Fruit fly (Drosophila melanogaster): ENCODE measurements around the gene CG14325.

Gene CG14325

DNA sequence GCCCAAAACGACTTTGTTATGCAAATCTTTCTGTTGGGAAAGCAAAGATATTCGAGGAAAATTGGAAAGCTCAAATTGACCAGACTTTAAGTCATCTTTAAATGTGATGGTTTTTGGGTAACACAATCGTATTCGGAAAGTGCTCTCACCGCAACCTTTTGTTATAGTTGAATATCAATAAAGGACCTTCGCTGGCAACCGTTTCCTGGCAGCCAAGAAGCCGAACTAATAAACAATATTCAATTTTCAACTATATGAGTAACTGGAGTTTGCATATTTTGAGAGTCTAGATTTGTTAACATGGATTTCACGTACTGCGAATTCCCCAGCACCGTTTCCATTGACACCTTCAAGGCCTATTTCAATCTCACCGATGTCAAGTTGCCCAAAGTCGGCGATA, at the start of gene CG14325:
Gene CG14325 (plus strand): TSS at position 301 of the 400 bp plus-strand sequence.
- TF ChIP-seq h (optimal IDR thresholded peaks at IDR 0.05) (no peak), psq (optimal IDR thresholded peaks at IDR 0.05) (no peak), Myc (optimal IDR thresholded peaks at IDR 0.05) (no peak), Sin3A (optimal IDR thresholded peaks at IDR 0.05) (no peak), ttk (optimal IDR thresholded peaks at IDR 0.05) (no peak), insv (optimal IDR thresholded peaks at IDR 0.05) (no peak)

- TF ChIP-seq insv (optimal IDR thresholded peaks at IDR 0.05) (no peak), ttk (optimal IDR thresholded peaks at IDR 0.05) (no peak), h (optimal IDR thresholded peaks at IDR 0.05) (no peak)
Measured at dm6 chr3R:17583658-17584460, 43.1 kb upstream of the CG14325 start.

dm6 chr3R:17588805-17589204, 38.1 kb upstream of the CG14325 start:
- TF ChIP-seq ttk (optimal IDR thresholded peaks at IDR 0.05) = no peak
- TF ChIP-seq Myc (optimal IDR thresholded peaks at IDR 0.05) = no peak
- no peak for TF ChIP-seq psq (optimal IDR thresholded peaks at IDR 0.05)
- no peak for TF ChIP-seq insv (optimal IDR thresholded peaks at IDR 0.05)

- TF ChIP-seq ttk (optimal IDR thresholded peaks at IDR 0.05) (no peak), Sin3A (optimal IDR thresholded peaks at IDR 0.05) (no peak), Myc (optimal IDR thresholded peaks at IDR 0.05) (no peak), psq (optimal IDR thresholded peaks at IDR 0.05) (no peak), insv (optimal IDR thresholded peaks at IDR 0.05) (no peak), h (optimal IDR thresholded peaks at IDR 0.05) (no peak)
Measured at dm6 chr3R:17591831-17592230, 35.1 kb upstream of the CG14325 start.

DNA sequence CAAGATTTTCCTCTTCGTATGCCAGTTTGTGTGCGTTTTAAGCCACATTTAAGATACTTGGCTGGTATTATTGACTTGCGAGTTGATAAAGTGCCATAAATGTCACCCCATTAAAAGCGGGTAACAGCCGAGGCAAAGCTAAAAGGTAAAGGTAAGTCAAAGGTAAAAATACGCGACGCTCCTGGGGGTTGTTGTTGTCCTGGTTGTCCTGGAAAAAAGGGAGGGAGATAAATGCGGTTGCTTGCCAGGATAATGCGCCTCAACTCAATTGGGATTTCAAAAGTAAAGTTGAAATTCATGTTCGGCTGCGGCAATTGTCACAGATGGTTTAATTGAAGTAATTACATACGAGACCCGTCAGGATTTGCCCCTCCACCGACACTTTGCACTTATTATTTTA, 33.5 kb upstream of the CG14325 start:
- TF ChIP-seq ttk (optimal IDR thresholded peaks at IDR 0.05) (no peak), Sin3A (optimal IDR thresholded peaks at IDR 0.05) (no peak), Myc (optimal IDR thresholded peaks at IDR 0.05) (no peak), psq (optimal IDR thresholded peaks at IDR 0.05) (no peak), insv (optimal IDR thresholded peaks at IDR 0.05) (no peak)

DNA sequence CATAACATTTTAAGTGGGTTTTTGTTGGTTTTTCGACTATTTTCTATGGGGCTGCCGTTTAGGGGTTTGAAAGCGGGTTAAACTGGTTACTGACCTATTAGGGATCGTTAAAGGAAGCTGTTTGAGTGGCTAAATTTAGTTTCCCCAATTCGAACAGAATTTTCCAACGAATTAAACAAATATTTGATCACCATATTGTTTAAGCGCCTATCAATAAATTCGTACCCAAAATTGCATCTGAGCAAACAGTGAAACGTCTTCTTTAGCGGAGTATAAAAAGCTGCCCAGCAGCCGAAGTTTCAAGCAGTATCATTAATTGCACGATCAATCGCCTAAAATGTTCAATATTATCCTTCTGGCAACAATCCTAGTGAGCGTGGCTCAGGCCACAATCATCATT, 32.8 kb upstream of the CG14325 start, which contains the start of gene Sgs5bis:
Gene Sgs5bis (plus strand): TSS at position 301 of the 400 bp plus-strand sequence.
- no peak for TF ChIP-seq ttk (optimal IDR thresholded peaks at IDR 0.05)
- no peak for TF ChIP-seq Sin3A (optimal IDR thresholded peaks at IDR 0.05)
- no peak for TF ChIP-seq Myc (optimal IDR thresholded peaks at IDR 0.05)
- no peak for TF ChIP-seq psq (optimal IDR thresholded peaks at IDR 0.05)
- no peak for TF ChIP-seq insv (optimal IDR thresholded peaks at IDR 0.05)
- no peak for TF ChIP-seq h (optimal IDR thresholded peaks at IDR 0.05)

DNA sequence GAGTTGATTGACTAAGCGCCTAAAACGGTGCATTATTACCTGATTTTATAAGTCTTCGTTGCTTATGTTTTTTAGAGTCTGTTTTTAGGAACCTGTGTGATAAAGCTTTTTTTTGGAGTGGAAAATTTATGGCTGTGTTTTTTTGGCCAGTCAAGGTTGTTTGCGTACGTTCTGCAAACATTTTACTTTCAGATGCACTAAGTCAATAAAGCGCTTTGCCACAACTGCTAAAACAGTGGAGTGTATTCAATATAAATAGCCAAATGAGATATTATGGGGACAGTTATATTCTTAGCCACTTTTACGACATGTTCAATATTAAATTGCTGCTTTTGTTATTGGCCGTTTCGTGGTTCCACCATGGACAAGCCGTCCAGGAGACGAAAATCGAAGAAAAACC, 31.8 kb upstream of the CG14325 start, which contains the start of gene Sgs5:
Gene Sgs5 (plus strand): TSS at position 279 of the 400 bp plus-strand sequence.
- TF ChIP-seq h (optimal IDR thresholded peaks at IDR 0.05) (no peak), Sin3A (optimal IDR thresholded peaks at IDR 0.05) (no peak), Myc (optimal IDR thresholded peaks at IDR 0.05) (no peak), insv (optimal IDR thresholded peaks at IDR 0.05) (no peak), psq (optimal IDR thresholded peaks at IDR 0.05) (no peak), ttk (optimal IDR thresholded peaks at IDR 0.05) (no peak)

dm6 chr3R:17596236-17596635, 30.7 kb upstream of the CG14325 start, which contains the start of gene CG7606:
TSS of gene CG7606 (plus strand) at chr3R:17596536.
- TF ChIP-seq Sin3A (optimal IDR thresholded peaks at IDR 0.05) (no peak), ttk (optimal IDR thresholded peaks at IDR 0.05) (no peak), Myc (optimal IDR thresholded peaks at IDR 0.05) (no peak), insv (optimal IDR thresholded peaks at IDR 0.05) (no peak), psq (optimal IDR thresholded peaks at IDR 0.05) (no peak), h (optimal IDR thresholded peaks at IDR 0.05) (no peak)

DNA sequence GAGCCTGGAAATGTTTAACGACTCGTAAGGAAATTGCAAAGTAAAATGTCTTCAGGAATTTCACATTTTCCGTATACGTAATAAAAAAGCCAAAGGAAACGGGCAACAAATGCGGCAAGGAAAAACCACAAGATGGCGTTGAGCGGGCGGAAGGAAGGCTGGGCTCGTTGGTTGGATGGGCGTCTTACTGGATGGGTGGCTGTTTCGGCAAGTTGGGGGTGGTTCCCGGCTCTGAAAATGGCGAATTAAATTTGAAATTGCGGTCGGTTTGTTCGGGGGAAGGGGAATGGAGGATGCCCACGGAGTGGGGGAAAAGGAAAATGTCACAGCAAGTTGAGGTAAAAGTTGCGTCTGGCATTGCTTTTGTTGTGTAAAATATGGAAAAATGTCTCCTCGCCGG, 27.2 kb upstream of the CG14325 start:
- TF ChIP-seq h (optimal IDR thresholded peaks at IDR 0.05) = no peak
- no peak for TF ChIP-seq insv (optimal IDR thresholded peaks at IDR 0.05)
- no peak for TF ChIP-seq ttk (optimal IDR thresholded peaks at IDR 0.05)
- no peak for TF ChIP-seq psq (optimal IDR thresholded peaks at IDR 0.05)
- no peak for TF ChIP-seq Myc (optimal IDR thresholded peaks at IDR 0.05)
- no peak for TF ChIP-seq Sin3A (optimal IDR thresholded peaks at IDR 0.05)

DNA sequence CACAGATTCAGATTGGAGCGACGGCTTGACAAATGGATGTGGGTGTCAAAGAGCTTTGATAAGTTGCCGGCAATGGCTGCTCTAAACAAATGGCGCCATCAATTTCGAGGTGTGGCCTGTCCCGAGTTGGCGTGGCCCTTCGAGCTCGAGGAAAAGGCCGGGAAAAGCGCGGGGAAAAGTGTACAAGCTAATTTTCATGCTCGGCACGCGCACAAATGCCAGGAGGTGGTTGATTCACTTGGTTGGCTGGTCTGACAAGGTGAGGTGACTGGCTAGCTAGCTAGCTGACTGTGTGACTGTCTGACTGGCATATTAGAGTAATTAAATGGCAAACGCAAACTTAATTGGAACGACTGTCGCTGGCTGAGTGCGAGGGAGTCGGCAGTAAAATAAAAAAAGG, 25.1 kb upstream of the CG14325 start:
- no peak for TF ChIP-seq Sin3A (optimal IDR thresholded peaks at IDR 0.05)
- no peak for TF ChIP-seq psq (optimal IDR thresholded peaks at IDR 0.05)
- TF ChIP-seq ttk (optimal IDR thresholded peaks at IDR 0.05) = no peak
- no peak for TF ChIP-seq insv (optimal IDR thresholded peaks at IDR 0.05)
- no peak for TF ChIP-seq h (optimal IDR thresholded peaks at IDR 0.05)
- no peak for TF ChIP-seq Myc (optimal IDR thresholded peaks at IDR 0.05)

DNA sequence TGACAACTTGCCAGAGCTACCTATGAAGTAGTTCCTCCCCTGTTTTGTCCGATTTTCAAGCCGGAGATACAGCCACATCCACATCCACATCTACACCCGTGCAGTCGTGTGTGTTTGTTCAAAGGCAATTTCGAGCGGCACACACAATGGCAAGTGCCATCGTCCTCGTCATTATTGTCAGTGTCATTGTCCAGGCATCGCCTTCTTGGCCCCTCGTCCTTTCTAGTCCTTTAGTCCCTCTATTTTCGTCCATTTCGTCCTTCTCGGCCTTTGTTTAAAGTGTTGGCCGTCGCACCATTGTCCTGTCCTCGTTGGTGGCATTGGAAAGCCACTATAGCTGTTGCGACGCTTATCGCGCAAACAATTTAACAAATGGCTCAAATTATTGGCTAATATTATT, 24.0 kb upstream of the CG14325 start:
- TF ChIP-seq ttk (optimal IDR thresholded peaks at IDR 0.05) (no peak), Sin3A (optimal IDR thresholded peaks at IDR 0.05) (no peak), insv (optimal IDR thresholded peaks at IDR 0.05) (no peak), Myc (optimal IDR thresholded peaks at IDR 0.05) (no peak), psq (optimal IDR thresholded peaks at IDR 0.05) (no peak), h (optimal IDR thresholded peaks at IDR 0.05) (no peak)

dm6 chr3R:17603717-17604116, 23.2 kb upstream of the CG14325 start:
- TF ChIP-seq ttk (optimal IDR thresholded peaks at IDR 0.05) (no peak), insv (optimal IDR thresholded peaks at IDR 0.05) (no peak), Sin3A (optimal IDR thresholded peaks at IDR 0.05) (no peak), Myc (optimal IDR thresholded peaks at IDR 0.05) (no peak), h (optimal IDR thresholded peaks at IDR 0.05) (no peak), psq (optimal IDR thresholded peaks at IDR 0.05) (no peak)

Data from Kc167 (cell line).